Fruit fly (Drosophila melanogaster): ENCODE measurements around the gene Sgt1.

DNA sequence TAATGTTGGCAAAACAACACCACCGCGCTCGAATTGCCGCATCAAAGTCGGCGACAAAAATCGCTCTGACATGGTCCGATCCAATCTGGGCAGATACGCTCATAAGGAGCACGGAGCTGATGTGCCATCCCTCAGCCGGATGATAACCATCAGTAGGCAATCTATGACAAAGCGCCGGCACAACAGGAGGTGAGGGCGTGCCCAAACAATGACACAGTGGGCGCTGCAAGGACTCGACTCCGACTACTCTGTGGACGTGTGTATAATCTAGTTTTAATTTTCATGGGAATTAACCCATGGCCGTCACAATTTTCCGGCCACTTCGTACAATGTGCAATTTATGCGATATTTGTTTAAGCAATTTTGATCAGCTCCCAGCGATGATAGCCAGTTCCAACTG, 30.0 kb downstream of the Sgt1 start:
- TF ChIP-seq h (optimal IDR thresholded peaks at IDR 0.05): no peak
- no peak for TF ChIP-seq psq (optimal IDR thresholded peaks at IDR 0.05)
- no peak for TF ChIP-seq insv (optimal IDR thresholded peaks at IDR 0.05)

Data from Kc167 (cell line).